Fruit fly (Drosophila melanogaster): ENCODE results near the gene AspRS-m.

AspRS-m gene

DNA sequence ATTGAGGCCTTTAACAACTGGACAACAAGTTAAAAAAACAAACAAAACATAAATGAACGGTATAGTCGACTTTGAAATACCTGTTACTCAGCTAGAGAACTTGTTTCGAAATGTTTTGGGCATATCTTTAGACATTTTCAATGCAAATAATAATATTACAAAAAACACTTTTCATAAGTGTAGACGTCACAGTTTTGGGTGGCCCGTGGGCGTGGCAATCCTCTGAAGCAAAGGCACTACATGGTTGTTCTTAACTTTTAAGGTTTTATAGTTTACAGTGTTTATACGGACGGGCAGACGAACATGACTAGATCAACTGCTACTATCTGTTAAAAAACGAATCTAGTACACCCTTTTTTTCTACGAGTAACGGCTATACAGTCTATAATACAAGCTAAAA, 15.6 kb downstream of the AspRS-m start:
- TF ChIP-seq esn (GFP tag; optimal IDR thresholded peaks at IDR 0.05) (peak; percentile 70), acj6 (GFP tag; optimal IDR thresholded peaks at IDR 0.05) (peak; percentile 44), spab (GFP tag; optimal IDR thresholded peaks at IDR 0.05) (peak; percentile 10), CG4318 (GFP tag; optimal IDR thresholded peaks at IDR 0.05) (no peak), Sox14 (GFP tag; optimal IDR thresholded peaks at IDR 0.05) (peak; percentile 33), fd59A (GFP tag; optimal IDR thresholded peaks at IDR 0.05) (no peak), Ets96B (tag; optimal IDR thresholded peaks at IDR 0.05) (no peak), Sox102F (GFP tag; optimal IDR thresholded peaks at IDR 0.05) (peak; percentile 60), pdm3 (GFP tag; optimal IDR thresholded peaks at IDR 0.05) (peak; percentile 54), CG10669 (GFP tag; optimal IDR thresholded peaks at IDR 0.05) (no peak), CG16779 (tag; optimal IDR thresholded peaks at IDR 0.05) (no peak), CG11902 (GFP tag; optimal IDR thresholded peaks at IDR 0.05) (peak; percentile 17), lz (GFP tag; optimal IDR thresholded peaks at IDR 0.05) (peak; percentile 46), OdsH (GFP tag; optimal IDR thresholded peaks at IDR 0.05) (peak; percentile 11), Eip75B (GFP tag; optimal IDR thresholded peaks at IDR 0.05) (peak; percentile 44), CG11294 (GFP tag; IDR thresholded peaks at IDR 0.05) (no peak), ss (GFP tag; optimal IDR thresholded peaks at IDR 0.05) (no peak), CG6276 (GFP tag; optimal IDR thresholded peaks at IDR 0.05) (no peak), salr (GFP tag; optimal IDR thresholded peaks at IDR 0.05) (no peak), fd85E (GFP tag; optimal IDR thresholded peaks at IDR 0.05) (no peak), CG6792 (GFP tag; optimal IDR thresholded peaks at IDR 0.05) (peak; percentile 21), Eip93F (GFP tag; optimal IDR thresholded peaks at IDR 0.05) (no peak), CG31627 (GFP tag; optimal IDR thresholded peaks at IDR 0.05) (peak; percentile 48), Blimp-1 (GFP tag; optimal IDR thresholded peaks at IDR 0.05) (no peak), cyc (GFP tag; optimal IDR thresholded peaks at IDR 0.05) (peak; percentile 11), CG9139 (GFP tag; optimal IDR thresholded peaks at IDR 0.05) (no peak), CG6808 (GFP tag; optimal IDR thresholded peaks at IDR 0.05) (peak; percentile 19), CG1621 (tag; optimal IDR thresholded peaks at IDR 0.05) (no peak), CG3919 (GFP tag; optimal IDR thresholded peaks at IDR 0.05) (no peak), CG6854 (GFP tag; optimal IDR thresholded peaks at IDR 0.05) (no peak), Gug (GFP tag; IDR thresholded peaks at IDR 0.05) (no peak), CG11762 (GFP tag; optimal IDR thresholded peaks at IDR 0.05; ENCODE audit: insufficient read depth) (no peak), Hr38 (GFP tag; optimal IDR thresholded peaks at IDR 0.05) (no peak), CG3032 (tag; optimal IDR thresholded peaks at IDR 0.05) (no peak), Eip78C (GFP tag) (peak; percentile 90), CG10631 (GFP tag; optimal IDR thresholded peaks at IDR 0.05) (peak; percentile 49), dac (GFP tag; optimal IDR thresholded peaks at IDR 0.05) (peak; percentile 23), Lpt (GFP tag; optimal IDR thresholded peaks at IDR 0.05) (no peak), CG8319 (GFP tag; optimal IDR thresholded peaks at IDR 0.05) (no peak), Smox (GFP tag; optimal IDR thresholded peaks at IDR 0.05) (peak; percentile 41), Met (GFP tag; optimal IDR thresholded peaks at IDR 0.05) (peak; percentile 59), fkh (GFP tag; optimal IDR thresholded peaks at IDR 0.05) (no peak), Hr4 (GFP tag; optimal IDR thresholded peaks at IDR 0.05) (peak; percentile 57), CG34406 (GFP tag; optimal IDR thresholded peaks at IDR 0.05) (peak; percentile 42), CG7368 (GFP tag; optimal IDR thresholded peaks at IDR 0.05) (no peak), achi (GFP tag; optimal IDR thresholded peaks at IDR 0.05) (peak; percentile 42), Sox15 (GFP tag; optimal IDR thresholded peaks at IDR 0.05) (no peak), dsx (GFP tag; optimal IDR thresholded peaks at IDR 0.05; ENCODE audit: poor library complexity, severe bottlenecking) (no peak), net (GFP tag; optimal IDR thresholded peaks at IDR 0.05) (peak; percentile 29), topi (GFP tag; optimal IDR thresholded peaks at IDR 0.05) (peak; percentile 47), vri (GFP tag; optimal IDR thresholded peaks at IDR 0.05) (no peak), Hr39 (GFP tag; optimal IDR thresholded peaks at IDR 0.05) (peak; percentile 52), eg (GFP tag; IDR thresholded peaks at IDR 0.05) (no peak)
